Fruit fly (Drosophila melanogaster): ENCODE measurements around the gene Taf4.

Gene Taf4

dm6 chr3L:16090330-16090803, 22.6 kb upstream of the Taf4 start, which contains the start of the genes CG5235 and ClC-c (continued):
- no peak for TF ChIP-seq lov (optimal IDR thresholded peaks at IDR 0.05)
- TF ChIP-seq lov (GFP tag; IDR thresholded peaks at IDR 0.05), result no peak
- peak; percentile 96 for TF ChIP-seq MESR4 (GFP tag; optimal IDR thresholded peaks at IDR 0.05)
- no peak for TF ChIP-seq crol (GFP tag; IDR thresholded peaks at IDR 0.05)
- TF ChIP-seq D (optimal IDR thresholded peaks at IDR 0.05), result peak; percentile 41
- TF ChIP-seq D (GFP tag; optimal IDR thresholded peaks at IDR 0.05), result no peak
- no peak for TF ChIP-seq nerfin-1 (tag; optimal IDR thresholded peaks at IDR 0.05)
- TF ChIP-seq E2f2 (GFP tag; IDR thresholded peaks at IDR 0.05), result peak; percentile 78
- no peak for TF ChIP-seq CG6813 (GFP tag; optimal IDR thresholded peaks at IDR 0.05)
- no peak for TF ChIP-seq CG8765 (GFP tag; IDR thresholded peaks at IDR 0.05)
- TF ChIP-seq Doc2 (GFP tag; IDR thresholded peaks at IDR 0.05), result no peak
- no peak for TF ChIP-seq danr (GFP tag; IDR thresholded peaks at IDR 0.05)
- peak; percentile 32 for TF ChIP-seq Ets97D (GFP tag; optimal IDR thresholded peaks at IDR 0.05)
- TF ChIP-seq ewg (GFP tag; optimal IDR thresholded peaks at IDR 0.05), result no peak
- TF ChIP-seq Atf-2 (GFP tag; optimal IDR thresholded peaks at IDR 0.05), result no peak
- TF ChIP-seq gfzf (GFP tag; optimal IDR thresholded peaks at IDR 0.05), result peak; percentile 88
- no peak for TF ChIP-seq CG31224 (GFP tag; IDR thresholded peaks at IDR 0.05)
- no peak for TF ChIP-seq nau (GFP tag; optimal IDR thresholded peaks at IDR 0.05)
- no peak for TF ChIP-seq ATbp (GFP tag; optimal IDR thresholded peaks at IDR 0.05)
- no peak for TF ChIP-seq Taf1 (GFP tag; IDR thresholded peaks at IDR 0.05)
- TF ChIP-seq CG7963 (GFP tag; IDR thresholded peaks at IDR 0.05; ENCODE audit: partially characterized antibody), result peak; percentile 86
- TF ChIP-seq CG6765 (GFP tag; optimal IDR thresholded peaks at IDR 0.05), result no peak
- TF ChIP-seq Bgb (GFP tag; IDR thresholded peaks at IDR 0.05; ENCODE audit: partially characterized antibody), result peak; percentile 85
- TF ChIP-seq ci (GFP tag; IDR thresholded peaks at IDR 0.05), result peak; percentile 25; the same call in 1 of the 3 replicates
- no peak for TF ChIP-seq CG12942 (GFP tag; optimal IDR thresholded peaks at IDR 0.05)
- TF ChIP-seq hkb (optimal IDR thresholded peaks at IDR 0.05), result no peak
- TF ChIP-seq hkb (GFP tag; IDR thresholded peaks at IDR 0.05), result no peak
- TF ChIP-seq Awh (GFP tag; IDR thresholded peaks at IDR 0.05), result no peak
- TF ChIP-seq CG11247 (GFP tag; IDR thresholded peaks at IDR 0.05), result no peak
- no peak for TF ChIP-seq CG31365 (tag; optimal IDR thresholded peaks at IDR 0.05)
- TF ChIP-seq CG8924 (tag; optimal IDR thresholded peaks at IDR 0.05), result peak; percentile 36
- no peak for TF ChIP-seq CG10979 (tag; optimal IDR thresholded peaks at IDR 0.05)
- TF ChIP-seq Sin3A (optimal IDR thresholded peaks at IDR 0.05), result peak; percentile 55
- no peak for TF ChIP-seq gcm2 (GFP tag; optimal IDR thresholded peaks at IDR 0.05)
- TF ChIP-seq pros (GFP tag; optimal IDR thresholded peaks at IDR 0.05), result no peak
- peak; percentile 74 for TF ChIP-seq sna (GFP tag; IDR thresholded peaks at IDR 0.05; ENCODE audit: partially characterized antibody)
- no peak for TF ChIP-seq aop (GFP tag; IDR thresholded peaks at IDR 0.05)
- no peak for TF ChIP-seq ro (GFP tag; IDR thresholded peaks at IDR 0.05)
- TF ChIP-seq CG17802 (tag; optimal IDR thresholded peaks at IDR 0.05), result no peak
- TF ChIP-seq cg (GFP tag; optimal IDR thresholded peaks at IDR 0.05), result peak; percentile 81
- peak; percentile 79 for TF ChIP-seq BEAF-32 (GFP tag; optimal IDR thresholded peaks at IDR 0.05)
- TF ChIP-seq mirr (GFP tag; optimal IDR thresholded peaks at IDR 0.05), result no peak
- TF ChIP-seq Lim3 (GFP tag; IDR thresholded peaks at IDR 0.05), result no peak
- no peak for TF ChIP-seq sqz (GFP tag; optimal IDR thresholded peaks at IDR 0.05)
- TF ChIP-seq jing (GFP tag; optimal IDR thresholded peaks at IDR 0.05), result no peak
- peak; percentile 77 for TF ChIP-seq Opbp (GFP tag; IDR thresholded peaks at IDR 0.05; ENCODE audit: partially characterized antibody)
- no peak for TF ChIP-seq CG6683 (GFP tag; optimal IDR thresholded peaks at IDR 0.05)
- TF ChIP-seq CG12236 (GFP tag; optimal IDR thresholded peaks at IDR 0.05), result no peak
- TF ChIP-seq yki (optimal IDR thresholded peaks at IDR 0.05), result no peak
- no peak for TF ChIP-seq btn (GFP tag; optimal IDR thresholded peaks at IDR 0.05)
- peak; percentile 65 for TF ChIP-seq stwl (tag; optimal IDR thresholded peaks at IDR 0.05)
- no peak for TF ChIP-seq twi (tag; optimal IDR thresholded peaks at IDR 0.05)
- TF ChIP-seq CG17912 (GFP tag; optimal IDR thresholded peaks at IDR 0.05), result no peak

Measured in whole organism, embryonic.